Worm (Caenorhabditis elegans) whole organism, mixed stage, embryonic: Measurements from ENCODE around the gene srh-59.
A peak's percentile ranks its signal among the peaks of the same experiment; 100 is the strongest.

Experiments used
- M03D4.4 ChIP-seq: sonication (generic microtip); optimal IDR thresholded peaks from 2 replicates; lab custom pipeline; 2017; ENCODE audit warnings: mild to moderate bottlenecking, missing genetic modification characterization, missing compliant biosample characterization
- bed-3 ChIP-seq: fragments of 200-800 bp; sonication (Bioruptor generic); optimal IDR thresholded peaks from 3 replicates; lab custom pipeline; 2018; ENCODE audit warnings: mild to moderate bottlenecking, missing genetic modification characterization, moderate library complexity, missing compliant biosample characterization
- blmp-1 ChIP-seq: fragments of 150-350 bp; optimal IDR thresholded peaks from 2 replicates; lab custom pipeline; 2014; ENCODE audit warnings: missing biosample characterization, missing genetic modification characterization
- ceh-39 ChIP-seq: fragments of 150-350 bp; optimal IDR thresholded peaks from 2 replicates; lab custom pipeline; 2014; ENCODE audit warnings: missing biosample characterization, missing genetic modification characterization
- ceh-43 ChIP-seq: fragments of 200-800 bp; sonication (Bioruptor generic); optimal IDR thresholded peaks from 2 replicates; lab custom pipeline; 2018; ENCODE audit warnings: mild to moderate bottlenecking, missing genetic modification characterization, moderate library complexity, missing compliant biosample characterization
- ceh-83 ChIP-seq: fragments of 200-800 bp; sonication (Bioruptor generic); optimal IDR thresholded peaks from 2 replicates; lab custom pipeline; 2018; ENCODE audit warnings: mild to moderate bottlenecking, missing genetic modification characterization, missing compliant biosample characterization
- ces-1 ChIP-seq: fragments of 150-350 bp; optimal IDR thresholded peaks from 2 replicates; lab custom pipeline; 2014; ENCODE audit warnings: missing biosample characterization, missing genetic modification reagents, missing genetic modification characterization
- cnd-1 ChIP-seq: fragments of 200-800 bp; sonication (Bioruptor generic); optimal IDR thresholded peaks from 2 replicates; lab custom pipeline; 2018; ENCODE audit warnings: mild to moderate bottlenecking, missing genetic modification characterization, missing compliant biosample characterization
- drap-1 ChIP-seq: fragments of 200-800 bp; sonication (Bioruptor generic); optimal IDR thresholded peaks from 3 replicates; lab custom pipeline; 2018; ENCODE audit warnings: mild to moderate bottlenecking, missing genetic modification characterization, missing compliant biosample characterization
- elt-1 ChIP-seq: sonication (generic microtip); optimal IDR thresholded peaks from 2 replicates; lab custom pipeline; 2017; ENCODE audit warnings: missing genetic modification characterization, mild to moderate bottlenecking, missing compliant biosample characterization, antibody characterized with exemption, moderate library complexity, borderline replicate concordance; ENCODE audit not compliant: insufficient read depth
- elt-3 ChIP-seq: fragments of 150-350 bp; optimal IDR thresholded peaks from 2 replicates; lab custom pipeline; 2014; ENCODE audit warnings: missing biosample characterization, missing genetic modification characterization
- flh-1 ChIP-seq: fragments of 200-800 bp; sonication (Bioruptor generic); optimal IDR thresholded peaks from 2 replicates; lab custom pipeline; 2018; ENCODE audit warnings: mild to moderate bottlenecking, missing genetic modification characterization, moderate library complexity, missing compliant biosample characterization
- ham-2 ChIP-seq: fragments of 200-800 bp; sonication (Bioruptor generic); optimal IDR thresholded peaks from 2 replicates; lab custom pipeline; 2018; ENCODE audit warnings: mild to moderate bottlenecking, missing genetic modification characterization, missing compliant biosample characterization
- hlh-1 ChIP-seq: fragments of 150-350 bp; optimal IDR thresholded peaks from 2 replicates; lab custom pipeline; 2014; ENCODE audit warnings: missing biosample characterization, missing genetic modification reagents, missing genetic modification characterization
- lin-13 ChIP-seq: fragments of 150-350 bp; optimal IDR thresholded peaks from 2 replicates; lab custom pipeline; 2014; ENCODE audit warnings: missing biosample characterization, missing genetic modification characterization
- lin-32 ChIP-seq: fragments of 200-800 bp; sonication (Bioruptor generic); optimal IDR thresholded peaks from 2 replicates; lab custom pipeline; 2018; ENCODE audit warnings: mild to moderate bottlenecking, missing genetic modification characterization, missing compliant biosample characterization
- lsy-2 ChIP-seq: fragments of 150-350 bp; optimal IDR thresholded peaks from 2 replicates; lab custom pipeline; 2014; ENCODE audit warnings: missing biosample characterization, missing genetic modification characterization
- mab-5 ChIP-seq: fragments of 150-350 bp; optimal IDR thresholded peaks from 2 replicates; lab custom pipeline; 2014; ENCODE audit warnings: missing biosample characterization, missing genetic modification characterization
- mep-1 ChIP-seq: fragments of 150-350 bp; optimal IDR thresholded peaks from 2 replicates; lab custom pipeline; 2017; ENCODE audit warnings: missing biosample characterization, missing genetic modification reagents, missing genetic modification characterization, inconsistent platforms
- mls-2 ChIP-seq: sonication (generic microtip); optimal IDR thresholded peaks from 2 replicates; lab custom pipeline; 2016; ENCODE audit warnings: mild to moderate bottlenecking, missing genetic modification characterization, moderate library complexity, missing compliant biosample characterization
- nhr-12 ChIP-seq: fragments of 150-350 bp; optimal IDR thresholded peaks from 2 replicates; lab custom pipeline; 2014; ENCODE audit warnings: missing biosample characterization, missing genetic modification characterization
- nhr-28 ChIP-seq: fragments of 150-350 bp; optimal IDR thresholded peaks from 2 replicates; lab custom pipeline; 2014; ENCODE audit warnings: missing biosample characterization, missing genetic modification characterization
- nhr-76 ChIP-seq: sonication (generic microtip); optimal IDR thresholded peaks from 2 replicates; lab custom pipeline; 2017; ENCODE audit warnings: missing biosample characterization, missing genetic modification characterization
- pha-4 ChIP-seq: fragments of 150-350 bp; optimal IDR thresholded peaks from 2 replicates; lab custom pipeline; 2018; ENCODE audit warnings: missing biosample characterization, missing genetic modification reagents, missing genetic modification characterization
- sem-2 ChIP-seq: fragments of 200-800 bp; sonication (Bioruptor generic); optimal IDR thresholded peaks from 2 replicates; lab custom pipeline; 2018; ENCODE audit warnings: mild to moderate bottlenecking, missing genetic modification characterization, missing compliant biosample characterization
- snpc-4 ChIP-seq: fragments of 150-350 bp; optimal IDR thresholded peaks from 2 replicates; lab custom pipeline; 2014; ENCODE audit warnings: missing biosample characterization, missing genetic modification characterization
- sptf-1 ChIP-seq: sonication (generic microtip); optimal IDR thresholded peaks from 2 replicates; lab custom pipeline; 2017; ENCODE audit warnings: mild to moderate bottlenecking, missing genetic modification characterization, moderate library complexity, missing compliant biosample characterization
- tbx-8 ChIP-seq: fragments of 200-800 bp; sonication (Bioruptor generic); optimal IDR thresholded peaks from 2 replicates; lab custom pipeline; 2018; ENCODE audit warnings: mild to moderate bottlenecking, missing genetic modification characterization, moderate library complexity, missing compliant biosample characterization
- unc-120 ChIP-seq: sonication (generic microtip); optimal IDR thresholded peaks from 2 replicates; lab custom pipeline; 2017; ENCODE audit warnings: missing genetic modification characterization, missing compliant biosample characterization; ENCODE audit not compliant: poor library complexity, severe bottlenecking
- unc-39 ChIP-seq: fragments of 150-350 bp; optimal IDR thresholded peaks from 2 replicates; lab custom pipeline; 2014; ENCODE audit warnings: missing biosample characterization, missing genetic modification characterization
- zip-8 ChIP-seq: fragments of 150-350 bp; optimal IDR thresholded peaks from 2 replicates; lab custom pipeline; 2014; ENCODE audit warnings: missing biosample characterization, missing genetic modification characterization
- ztf-11 ChIP-seq: fragments of 150-350 bp; optimal IDR thresholded peaks from 2 replicates; lab custom pipeline; 2014; ENCODE audit warnings: missing biosample characterization, missing genetic modification characterization

Gene srh-59

ce11 chrII:3560592-3560991 is 21.3 kb upstream of the srh-59 start, which contains the start of gene W10G11.1:
TSS of gene W10G11.1 (minus strand) at chrII:3560692.
- TF ChIP-seq nhr-76 (tag; lab: Kevin White, UChicago): no peak
- TF ChIP-seq mep-1 (tag; lab: Kevin White, UChicago): no peak
- TF ChIP-seq ceh-39: no peak
- TF ChIP-seq nhr-12 (tag; lab: Kevin White, UChicago): no peak
- TF ChIP-seq lin-32: no peak
- no peak for TF ChIP-seq flh-1
- no peak for TF ChIP-seq mab-5 (tag; lab: Kevin White, UChicago)

DNA sequence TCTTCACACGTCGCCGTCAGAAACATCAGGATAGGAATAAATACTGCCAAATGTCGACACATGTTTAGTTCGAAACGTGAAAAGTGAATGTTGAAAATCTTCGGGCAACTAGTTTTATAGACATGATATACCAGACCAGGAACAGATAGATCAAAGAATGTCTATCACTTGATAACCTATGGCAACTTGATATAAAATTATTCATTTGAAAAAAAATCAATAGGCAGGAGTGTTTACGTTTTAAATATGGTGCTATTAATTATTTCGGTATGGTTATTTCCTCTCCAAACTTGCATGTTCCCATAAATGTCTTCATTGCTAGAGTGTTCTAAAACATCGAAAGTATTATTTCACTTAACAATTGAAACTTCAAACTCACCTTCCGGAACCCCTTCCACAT is 20.3 kb upstream of the srh-59 start, which contains the start of gene W10G11.2:
TSS of gene W10G11.2 (minus strand) at position 101 of the 400 bp plus-strand sequence.
- TF ChIP-seq cnd-1 (tag; lab: Kevin White, UChicago): no peak
- TF ChIP-seq unc-39 (tag; lab: Kevin White, UChicago): no peak
- no peak for TF ChIP-seq tbx-8 (GFP tag; lab: Kevin White, UChicago)
- TF ChIP-seq ceh-83: no peak
- TF ChIP-seq elt-1 (tag; lab: Kevin White, UChicago): no peak
- TF ChIP-seq hlh-1: no peak
- no peak for TF ChIP-seq ceh-39
- TF ChIP-seq zip-8 (tag; lab: Kevin White, UChicago): no peak
- TF ChIP-seq ceh-43 (GFP tag; lab: Kevin White, UChicago): no peak

DNA sequence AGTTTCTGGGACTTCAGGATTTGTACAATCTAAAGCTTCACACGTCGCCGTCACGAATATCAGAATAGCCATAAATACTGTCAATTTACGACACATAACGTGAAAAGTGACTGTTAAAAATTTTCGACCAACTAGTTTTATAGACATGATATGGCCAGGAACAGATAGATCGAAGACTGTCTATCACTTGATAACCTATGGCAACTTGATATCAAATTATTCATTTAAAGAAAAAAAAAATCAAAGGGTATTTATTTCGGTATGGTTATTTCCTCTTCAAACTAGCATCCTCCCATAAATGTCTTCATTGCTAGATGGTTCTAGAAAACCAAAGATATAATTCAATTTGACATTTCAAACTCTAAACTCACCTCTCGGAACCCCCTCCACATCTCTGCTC is 19.4 kb upstream of the srh-59 start, which contains the start of gene W10G11.3:
TSS of gene W10G11.3 (minus strand) at position 101 of the 400 bp plus-strand sequence.
- no peak for TF ChIP-seq ceh-43 (GFP tag; lab: Kevin White, UChicago)
- no peak for TF ChIP-seq nhr-12 (tag; lab: Kevin White, UChicago)
- TF ChIP-seq blmp-1 (tag; lab: Kevin White, UChicago): no peak
- TF ChIP-seq ztf-11 (tag; lab: Kevin White, UChicago): no peak
- no peak for TF ChIP-seq M03D4.4
- no peak for TF ChIP-seq drap-1 (GFP tag; lab: Kevin White, UChicago)

DNA sequence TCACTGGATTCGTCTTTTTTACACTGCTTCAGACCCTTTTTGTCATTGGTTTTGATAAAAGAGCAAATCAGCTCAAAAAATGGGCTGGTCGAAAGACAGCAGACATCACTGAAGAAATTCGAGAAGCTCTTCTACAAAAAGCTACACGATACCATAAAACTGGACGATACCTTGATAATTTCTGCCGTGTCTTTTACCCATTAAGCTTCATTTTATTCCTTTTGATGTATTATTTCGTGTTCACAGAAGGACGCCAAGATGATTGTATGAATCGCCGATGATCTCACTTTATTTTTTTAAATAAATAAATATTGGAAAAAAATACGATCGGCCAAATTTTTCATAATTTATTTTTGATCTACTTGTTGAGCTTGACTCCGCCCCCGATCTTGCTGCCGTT is 14.8 kb upstream of the srh-59 start:
- no peak for TF ChIP-seq snpc-4 (tag; lab: Kevin White, UChicago)
- TF ChIP-seq ces-1 (GFP tag; lab: Kevin White, UChicago): no peak
- TF ChIP-seq nhr-76 (tag; lab: Kevin White, UChicago): no peak
- TF ChIP-seq blmp-1 (tag; lab: Kevin White, UChicago): no peak
- TF ChIP-seq elt-1 (tag; lab: Kevin White, UChicago): no peak
- no peak for TF ChIP-seq mep-1 (tag; lab: Kevin White, UChicago)
- TF ChIP-seq bed-3 (GFP tag; lab: Kevin White, UChicago): no peak
- no peak for TF ChIP-seq sptf-1 (tag; lab: Kevin White, UChicago)
- no peak for TF ChIP-seq zip-8 (tag; lab: Kevin White, UChicago)
- TF ChIP-seq lin-32: no peak
- TF ChIP-seq unc-120: no peak

ce11 chrII:3567576-3567975 is 14.3 kb upstream of the srh-59 start:
- TF ChIP-seq cnd-1 (tag; lab: Kevin White, UChicago): peak; percentile 72
- TF ChIP-seq ham-2: peak; percentile 41
- peak; percentile 4 for TF ChIP-seq mls-2
- TF ChIP-seq sptf-1 (tag; lab: Kevin White, UChicago): peak; percentile 58
- peak; percentile 56 for TF ChIP-seq bed-3 (GFP tag; lab: Kevin White, UChicago)
- TF ChIP-seq unc-120: peak; percentile 60
- TF ChIP-seq tbx-8 (GFP tag; lab: Kevin White, UChicago): peak; percentile 18
- peak; percentile 59 for TF ChIP-seq sem-2 (GFP tag; lab: Kevin White, UChicago)
- peak; percentile 68 for TF ChIP-seq M03D4.4
- peak; percentile 8 for TF ChIP-seq lin-13 (tag; lab: Kevin White, UChicago)
- peak; percentile 39 for TF ChIP-seq ceh-43 (GFP tag; lab: Kevin White, UChicago)
- TF ChIP-seq drap-1 (GFP tag; lab: Kevin White, UChicago): peak; percentile 52
- peak; percentile 85 for TF ChIP-seq ceh-83
- TF ChIP-seq, all 35 proteins: peak for 13; not testable (repeated sequence) for 22

DNA sequence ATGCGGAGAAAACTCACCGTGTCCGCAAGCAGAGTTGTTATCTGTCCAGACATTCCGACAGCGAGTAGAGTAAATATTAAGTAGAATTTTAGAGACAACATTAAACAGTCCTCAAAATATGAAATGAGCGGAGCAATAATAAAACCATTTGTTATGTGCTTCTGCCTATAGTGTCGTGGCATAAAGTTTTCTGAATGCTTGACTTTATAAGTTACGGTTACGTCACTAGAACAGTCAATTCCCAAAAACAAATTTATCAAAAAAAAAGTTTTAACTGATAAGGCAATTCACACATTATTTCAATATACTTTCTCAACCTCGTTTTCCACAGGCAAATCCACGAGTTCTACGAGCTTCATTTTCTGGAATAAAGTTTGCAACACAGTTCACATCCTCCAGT is 12.7 kb upstream of the srh-59 start, which contains the start of gene clec-127:
TSS of gene clec-127 (minus strand) at position 101 of the 400 bp plus-strand sequence.
- no peak for TF ChIP-seq nhr-28 (tag; lab: Kevin White, UChicago)
- TF ChIP-seq blmp-1 (tag; lab: Kevin White, UChicago): no peak
- TF ChIP-seq elt-3: no peak
- no peak for TF ChIP-seq tbx-8 (GFP tag; lab: Kevin White, UChicago)
- TF ChIP-seq mls-2: no peak
- TF ChIP-seq mab-5 (tag; lab: Kevin White, UChicago): no peak
- TF ChIP-seq ztf-11 (tag; lab: Kevin White, UChicago): no peak
- TF ChIP-seq nhr-76 (tag; lab: Kevin White, UChicago): no peak
- TF ChIP-seq ceh-83: no peak
- no peak for TF ChIP-seq hlh-1
- TF ChIP-seq M03D4.4: no peak
- no peak for TF ChIP-seq lin-13 (tag; lab: Kevin White, UChicago)
- no peak for TF ChIP-seq pha-4 (tag; lab: Kevin White, UChicago)
- no peak for TF ChIP-seq zip-8 (tag; lab: Kevin White, UChicago)
- no peak for TF ChIP-seq lsy-2
- TF ChIP-seq ham-2: no peak
- TF ChIP-seq, all 35 proteins: peak for 0
